Fruit fly (Drosophila melanogaster) Kc167 (cell line): Measurements from ENCODE around the gene ebd1.

Source experiments
- Myc ChIP-seq: fragments of >200 bp; optimal IDR thresholded peaks from 2 replicates; lab custom pipeline; 2017; ENCODE audit warnings: missing external identifiers
- Sin3A ChIP-seq: fragments of >200 bp; optimal IDR thresholded peaks from 2 replicates; lab custom pipeline; 2018; ENCODE audit warnings: missing external identifiers
- h ChIP-seq: fragments of >200 bp; optimal IDR thresholded peaks from 3 replicates; lab custom pipeline; 2018; ENCODE audit warnings: missing external identifiers
- insv ChIP-seq: fragments of >200 bp; optimal IDR thresholded peaks from 3 replicates; lab custom pipeline; 2018; ENCODE audit warnings: missing external identifiers
- psq ChIP-seq: fragments of >200 bp; optimal IDR thresholded peaks from 2 replicates; lab custom pipeline; 2017; ENCODE audit warnings: missing external identifiers
- ttk ChIP-seq: sonication (Bioruptor generic); optimal IDR thresholded peaks from 2 replicates; lab custom pipeline; 2017; ENCODE audit warnings: missing external identifiers

DNA sequence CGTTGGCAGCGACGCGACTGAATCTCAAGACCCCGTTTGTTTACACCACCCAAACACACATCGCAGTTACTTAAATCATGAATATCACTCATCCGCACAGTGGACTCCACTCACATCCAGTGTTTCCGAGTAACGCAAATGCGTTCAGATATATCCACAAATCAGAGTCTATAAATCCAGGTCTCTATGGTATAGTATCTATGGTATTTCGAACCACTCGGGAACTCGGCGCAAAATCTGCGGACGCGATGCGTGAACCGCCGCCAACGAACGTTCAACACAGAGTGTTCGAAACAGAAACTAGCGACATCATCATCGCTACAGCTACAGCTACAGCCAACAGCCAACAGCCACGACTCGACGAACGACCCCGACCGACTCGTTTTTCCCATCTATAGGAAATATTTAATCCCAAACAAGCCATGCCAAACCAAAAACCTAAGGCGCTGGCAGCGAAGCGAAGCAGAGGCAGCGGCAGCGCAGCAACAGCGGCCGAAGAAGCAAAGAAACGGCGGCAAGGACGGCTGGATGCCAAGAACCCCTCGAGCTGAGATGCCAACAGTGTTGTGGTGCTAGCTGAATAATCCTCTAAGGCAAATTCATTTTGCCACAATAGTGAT lies 13.5 kb upstream of the ebd1 start, which contains the start of gene CG13894:
- TF ChIP-seq Sin3A (lab: Kevin White, UChicago) (no peak), insv (lab: Kevin White, UChicago) (no peak), psq (lab: Kevin White, UChicago) (no peak), ttk (lab: Kevin White, UChicago) (no peak), h (lab: Kevin White, UChicago) (no peak), Myc (lab: Kevin White, UChicago) (no peak)
